Worm (Caenorhabditis elegans) whole organism, L2 larva: ENCODE results near the gene sor-1.

ENCODE experiments used
- F13H6.1 ChIP-seq: sonication (generic microtip); optimal IDR thresholded peaks from 2 replicates; lab custom pipeline; 2016; ENCODE audit warnings: missing genetic modification characterization, missing compliant biosample characterization
- R02D3.7 ChIP-seq: fragments of 150-350 bp; optimal IDR thresholded peaks from 2 replicates; lab custom pipeline; 2014; ENCODE audit warnings: missing biosample characterization, missing genetic modification characterization
- alr-1 ChIP-seq: fragments of 150-350 bp; optimal IDR thresholded peaks from 2 replicates; lab custom pipeline; 2014; ENCODE audit warnings: missing biosample characterization, missing genetic modification characterization
- crh-2 ChIP-seq: sonication (generic microtip); optimal IDR thresholded peaks from 2 replicates; lab custom pipeline; 2017; ENCODE audit warnings: missing biosample characterization, missing genetic modification characterization
- mdl-1 ChIP-seq, 2 experiments: fragments of 150-350 bp in 1 of 2; sonication (generic microtip) in 1 of 2; optimal IDR thresholded peaks; 2 replicates each; lab custom pipeline; 2017; ENCODE audit warnings: missing biosample characterization in 2 of 2, missing genetic modification characterization in 2 of 2
- nhr-11 ChIP-seq: fragments of 150-350 bp; optimal IDR thresholded peaks from 2 replicates; lab custom pipeline; 2014; ENCODE audit warnings: missing biosample characterization, missing genetic modification characterization
- nhr-237 ChIP-seq: fragments of 150-350 bp; optimal IDR thresholded peaks from 2 replicates; lab custom pipeline; 2014; ENCODE audit warnings: missing biosample characterization, missing genetic modification characterization
- nhr-25 ChIP-seq: fragments of 150-350 bp; sonication (generic microtip); optimal IDR thresholded peaks from 3 replicates; lab custom pipeline; 2014; ENCODE audit warnings: missing biosample characterization, missing genetic modification characterization
- skn-1 ChIP-seq: sonication (generic microtip); optimal IDR thresholded peaks from 2 replicates; lab custom pipeline; 2017; ENCODE audit warnings: missing biosample characterization, missing genetic modification characterization
- unc-39 ChIP-seq: fragments of 150-350 bp; optimal IDR thresholded peaks from 2 replicates; lab custom pipeline; 2014; ENCODE audit warnings: missing biosample characterization, missing genetic modification characterization
- unc-55 ChIP-seq: fragments of 150-350 bp; sonication (generic microtip); optimal IDR thresholded peaks from 3 replicates; lab custom pipeline; 2014; ENCODE audit warnings: missing biosample characterization, missing genetic modification reagents, missing genetic modification characterization
- ztf-11 ChIP-seq: sonication (generic microtip); optimal IDR thresholded peaks from 2 replicates; lab custom pipeline; 2017; ENCODE audit warnings: missing biosample characterization, missing genetic modification characterization

DNA sequence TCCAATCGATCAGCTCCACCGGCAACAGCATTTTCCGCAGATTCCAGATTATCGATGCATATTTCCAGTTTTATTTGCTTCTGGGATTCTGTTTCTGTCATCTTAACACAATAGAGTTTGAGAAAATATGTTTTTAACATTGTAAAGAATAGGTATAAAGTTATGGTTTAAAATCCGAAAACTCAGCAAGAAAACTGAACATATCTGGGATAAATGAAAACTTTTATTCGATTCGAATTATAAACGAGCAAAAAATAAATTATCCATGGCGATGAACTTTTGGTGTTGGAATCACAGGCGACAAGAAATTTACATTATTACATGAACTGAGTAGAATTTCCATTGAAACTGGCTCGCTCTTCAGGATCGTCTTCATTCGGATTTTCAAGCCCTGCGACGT, 14.5 kb upstream of the sor-1 start, which contains the start of gene cutc-1:
- TF ChIP-seq nhr-25 (tag; lab: Kevin White, UChicago): no peak
- no peak for TF ChIP-seq skn-1
- no peak for TF ChIP-seq nhr-237 (tag; lab: Kevin White, UChicago)
- no peak for TF ChIP-seq R02D3.7 (tag; lab: Kevin White, UChicago)
- TF ChIP-seq unc-55: no peak
- no peak for TF ChIP-seq crh-2 (tag; lab: Kevin White, UChicago)
- no peak for TF ChIP-seq nhr-11 (tag; lab: Kevin White, UChicago)
- TF ChIP-seq alr-1 (tag; lab: Kevin White, UChicago): no peak
- no peak for TF ChIP-seq F13H6.1 (tag; lab: Kevin White, UChicago)
- TF ChIP-seq mdl-1 (tag; optimal IDR thresholded peaks at IDR 0.05; lab: Kevin White, UChicago): no peak
- TF ChIP-seq unc-39 (tag; lab: Kevin White, UChicago): no peak
- TF ChIP-seq ztf-11 (tag; lab: Kevin White, UChicago): no peak
